Fruit fly (Drosophila melanogaster) whole organism, adult: ENCODE measurements around the gene spn-B.

Source experiments
- CG12768 ChIP-seq: fragments of 200-800 bp; sonication (Bioruptor generic); optimal IDR thresholded peaks from 2 replicates; lab custom pipeline; 2017; ENCODE audit warnings: missing biosample characterization, missing genetic modification characterization, mild to moderate bottlenecking, moderate library complexity, missing genetic modification reagents
- CG7101 ChIP-seq: fragments of 200-800 bp; sonication (Bioruptor generic); optimal IDR thresholded peaks from 2 replicates; lab custom pipeline; 2018; ENCODE audit warnings: missing biosample characterization, mild to moderate bottlenecking, missing genetic modification characterization, moderate library complexity
- ovo ChIP-seq: fragments of 200-800 bp; sonication (Bioruptor generic); optimal IDR thresholded peaks from 2 replicates; lab custom pipeline; 2016; ENCODE audit warnings: missing biosample characterization, missing genetic modification characterization

DNA sequence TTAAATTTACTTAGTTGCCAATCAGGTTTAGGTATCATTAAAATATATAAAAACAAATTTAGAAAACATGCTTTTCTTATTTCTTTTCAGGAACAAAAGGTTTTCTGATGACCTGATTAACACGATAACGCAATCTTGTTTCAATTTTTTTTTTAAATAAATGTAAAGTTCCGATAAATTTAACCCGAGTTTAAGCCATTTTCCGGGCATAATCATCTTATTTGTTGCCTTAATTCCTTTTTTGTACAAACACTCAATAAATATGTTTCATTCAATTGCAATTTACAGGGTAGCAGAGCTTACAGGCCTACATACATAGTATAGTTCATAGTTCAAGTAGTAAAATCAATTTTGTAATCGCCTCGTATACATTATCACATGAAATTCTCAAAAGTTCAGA, 1.7 kb downstream of the spn-B start:
- TF ChIP-seq CG12768 (GFP tag; lab: Kevin White, UChicago) (no peak), ovo (GFP tag; lab: Kevin White, UChicago) (no peak), CG7101 (tag; lab: Kevin White, UChicago) (no peak)
